Fruit fly (Drosophila melanogaster) whole organism, embryonic: Measurements from ENCODE around the gene LysRS.

Experiments
- Antp ChIP-seq: fragments of 200-800 bp; sonication (Bioruptor generic); optimal IDR thresholded peaks from 3 replicates; lab custom pipeline; 2016; ENCODE audit warnings: missing biosample characterization, missing genetic modification characterization
- BtbVII ChIP-seq: fragments of 200-800 bp; sonication (Bioruptor generic); optimal IDR thresholded peaks from 3 replicates; lab custom pipeline; 2017; ENCODE audit warnings: missing biosample characterization, mild to moderate bottlenecking, missing genetic modification characterization
- CG10267 ChIP-seq: fragments of 200-800 bp; sonication (Bioruptor generic); optimal IDR thresholded peaks from 2 replicates; lab custom pipeline; 2018; ENCODE audit warnings: missing biosample characterization, mild to moderate bottlenecking, missing genetic modification characterization, moderate library complexity
- CG10274 ChIP-seq: fragments of 200-800 bp; sonication (Bioruptor generic); optimal IDR thresholded peaks from 3 replicates; lab custom pipeline; 2017; ENCODE audit warnings: missing biosample characterization, mild to moderate bottlenecking, missing genetic modification characterization
- CG11247 ChIP-seq: fragments of 200-800 bp; sonication (Bioruptor generic); IDR thresholded peaks from 2 replicates; pipeline ENCODE4 v1.3.6; 2022; ENCODE audit warnings: missing biosample characterization, missing genetic modification characterization
- CG11504 ChIP-seq: fragments of 200-800 bp; sonication (Bioruptor generic); optimal IDR thresholded peaks from 3 replicates; lab custom pipeline; 2019; ENCODE audit warnings: missing biosample characterization, mild to moderate bottlenecking, missing genetic modification characterization, moderate library complexity
- CG11696 ChIP-seq: fragments of 200-800 bp; sonication (Bioruptor generic); IDR thresholded peaks from 2 replicates; pipeline ENCODE4 v1.3.6; 2022; ENCODE audit warnings: missing biosample characterization, missing genetic modification characterization
- CG12155 ChIP-seq: fragments of 200-800 bp; sonication (Bioruptor generic); optimal IDR thresholded peaks from 3 replicates; lab custom pipeline; 2016; ENCODE audit warnings: missing biosample characterization, missing genetic modification characterization
- CG12299 ChIP-seq: fragments of 200-800 bp; sonication (Bioruptor generic); optimal IDR thresholded peaks from 2 replicates; lab custom pipeline; 2018; ENCODE audit warnings: missing biosample characterization, mild to moderate bottlenecking, missing genetic modification characterization
- CG12942 ChIP-seq: fragments of 200-800 bp; sonication (Bioruptor generic); optimal IDR thresholded peaks from 3 replicates; lab custom pipeline; 2016; ENCODE audit warnings: missing biosample characterization, missing genetic modification characterization
- CG13296 ChIP-seq: fragments of 200-800 bp; sonication (Bioruptor generic); optimal IDR thresholded peaks from 3 replicates; lab custom pipeline; 2018; ENCODE audit warnings: missing biosample characterization, mild to moderate bottlenecking, missing genetic modification characterization
- CG16815 ChIP-seq: fragments of 200-800 bp; sonication (Bioruptor generic); optimal IDR thresholded peaks from 3 replicates; lab custom pipeline; 2017; ENCODE audit warnings: missing biosample characterization, mild to moderate bottlenecking, missing genetic modification characterization
- CG17186 ChIP-seq: fragments of 200-800 bp; sonication (Bioruptor generic); optimal IDR thresholded peaks from 3 replicates; lab custom pipeline; 2017; ENCODE audit warnings: missing biosample characterization, missing genetic modification reagents, missing genetic modification characterization
- CG17361 ChIP-seq: fragments of 200-800 bp; sonication (Bioruptor generic); IDR thresholded peaks from 3 replicates; pipeline ENCODE4 v1.3.6; 2022; ENCODE audit warnings: missing biosample characterization, missing genetic modification characterization
- CG18262 ChIP-seq: fragments of 200-800 bp; optimal IDR thresholded peaks from 3 replicates; lab custom pipeline; 2019; ENCODE audit warnings: missing biosample characterization, mild to moderate bottlenecking, missing genetic modification characterization, moderate library complexity
- CG2116 ChIP-seq: fragments of 200-800 bp; sonication (Bioruptor generic); optimal IDR thresholded peaks from 3 replicates; lab custom pipeline; 2018; ENCODE audit warnings: missing biosample characterization, mild to moderate bottlenecking, missing genetic modification characterization
- CG2120 ChIP-seq: fragments of 200-800 bp; sonication (Bioruptor generic); optimal IDR thresholded peaks from 3 replicates; lab custom pipeline; 2016; ENCODE audit warnings: missing biosample characterization, missing genetic modification characterization
- CG31365 ChIP-seq: fragments of 200-800 bp; sonication (Bioruptor generic); optimal IDR thresholded peaks from 2 replicates; lab custom pipeline; 2018; ENCODE audit warnings: missing biosample characterization, mild to moderate bottlenecking, missing genetic modification characterization
- CG4424 ChIP-seq: fragments of 200-800 bp; sonication (Bioruptor generic); optimal IDR thresholded peaks from 3 replicates; lab custom pipeline; 2016; ENCODE audit warnings: missing biosample characterization, missing genetic modification characterization
- CG7372 ChIP-seq: fragments of 200-800 bp; sonication (Bioruptor generic); IDR thresholded peaks from 2 replicates; pipeline ENCODE4 v1.3.6; 2022; ENCODE audit warnings: missing biosample characterization, missing genetic modification characterization
- CG7745 ChIP-seq: fragments of 200-800 bp; sonication (Bioruptor generic); optimal IDR thresholded peaks from 2 replicates; lab custom pipeline; 2018; ENCODE audit warnings: missing biosample characterization, mild to moderate bottlenecking, missing genetic modification characterization, moderate library complexity
- CG8388 ChIP-seq: fragments of 200-800 bp; sonication (Bioruptor generic); optimal IDR thresholded peaks from 2 replicates; lab custom pipeline; 2019; ENCODE audit warnings: missing biosample characterization, mild to moderate bottlenecking, missing genetic modification characterization, moderate library complexity
- Doc3 ChIP-seq: fragments of 200-800 bp; sonication (Bioruptor generic); IDR thresholded peaks from 3 replicates; pipeline ENCODE4 v1.3.6; 2022; ENCODE audit warnings: missing biosample characterization, missing genetic modification characterization; ENCODE audit not compliant: partially characterized antibody
- Hey ChIP-seq: fragments of 200-800 bp; sonication (Bioruptor generic); optimal IDR thresholded peaks from 3 replicates; lab custom pipeline; 2018; ENCODE audit warnings: missing biosample characterization, mild to moderate bottlenecking, missing genetic modification characterization
- NFAT ChIP-seq: fragments of 200-800 bp; sonication (Bioruptor generic); IDR thresholded peaks from 2 replicates; pipeline ENCODE4 v1.3.6; 2022; ENCODE audit warnings: missing biosample characterization, missing genetic modification characterization
- Ssrp ChIP-seq: fragments of 200-800 bp; sonication (Bioruptor generic); optimal IDR thresholded peaks from 2 replicates; lab custom pipeline; 2018; ENCODE audit warnings: missing biosample characterization, mild to moderate bottlenecking, missing genetic modification characterization, moderate library complexity
- TFAM ChIP-seq: fragments of 200-800 bp; sonication (Bioruptor generic); optimal IDR thresholded peaks from 2 replicates; lab custom pipeline; 2017; ENCODE audit warnings: missing biosample characterization, missing genetic modification characterization, inconsistent platforms
- Vsx1 ChIP-seq: fragments of 200-800 bp; sonication (Bioruptor generic); optimal IDR thresholded peaks from 2 replicates; lab custom pipeline; 2017; ENCODE audit warnings: missing biosample characterization, mild to moderate bottlenecking, missing genetic modification characterization, missing genetic modification reagents
- Xbp1 ChIP-seq: fragments of 200-800 bp; sonication (Bioruptor generic); optimal IDR thresholded peaks from 3 replicates; lab custom pipeline; 2016; ENCODE audit warnings: missing biosample characterization, mild to moderate bottlenecking, missing genetic modification characterization
- ash1 ChIP-seq: fragments of 200-800 bp; sonication (Bioruptor generic); optimal IDR thresholded peaks from 2 replicates; lab custom pipeline; 2018; ENCODE audit warnings: missing biosample characterization, mild to moderate bottlenecking, missing genetic modification characterization
- cato ChIP-seq: fragments of 200-800 bp; sonication (Bioruptor generic); optimal IDR thresholded peaks from 2 replicates; lab custom pipeline; 2016; ENCODE audit warnings: missing biosample characterization, missing genetic modification characterization, borderline replicate concordance
- cg ChIP-seq: fragments of 200-800 bp; sonication (Bioruptor generic); optimal IDR thresholded peaks from 3 replicates; lab custom pipeline; 2019; ENCODE audit warnings: missing biosample characterization, mild to moderate bottlenecking, missing genetic modification characterization, moderate library complexity
- croc ChIP-seq: fragments of 200-800 bp; sonication (Bioruptor generic); conservative IDR thresholded peaks from 3 replicates; pipeline ENCODE4 v1.3.6; 2022; ENCODE audit warnings: missing biosample characterization, missing genetic modification characterization
- dysf ChIP-seq: fragments of 200-800 bp; sonication (Bioruptor generic); IDR thresholded peaks from 3 replicates; pipeline ENCODE4 v1.3.6; 2022; ENCODE audit warnings: missing biosample characterization, missing genetic modification characterization
- eve ChIP-seq, 2 experiments: fragments of >200 bp; optimal IDR thresholded peaks; 2 replicates each; lab custom pipeline; 2017; ENCODE audit warnings: missing biosample characterization in 2 of 2, missing genetic modification characterization in 2 of 2
- gcm2 ChIP-seq: fragments of 200-800 bp; sonication (Bioruptor generic); optimal IDR thresholded peaks from 2 replicates; lab custom pipeline; 2016; ENCODE audit warnings: missing biosample characterization, missing genetic modification characterization
- gro ChIP-seq: fragments of 200-800 bp; sonication (Bioruptor generic); optimal IDR thresholded peaks from 2 replicates; lab custom pipeline; 2016; ENCODE audit warnings: missing biosample characterization, missing genetic modification characterization
- h ChIP-seq: fragments of >200 bp; optimal IDR thresholded peaks from 2 replicates; lab custom pipeline; 2017
- hbn ChIP-seq: fragments of 200-800 bp; sonication (Bioruptor generic); IDR thresholded peaks from 2 replicates; pipeline ENCODE4 v1.3.6; 2022; ENCODE audit warnings: missing biosample characterization, missing genetic modification characterization; ENCODE audit not compliant: partially characterized antibody
- ken ChIP-seq: fragments of 200-800 bp; sonication (Bioruptor generic); IDR thresholded peaks from 3 replicates; pipeline ENCODE4 v1.3.6; 2022; ENCODE audit warnings: missing biosample characterization, missing genetic modification characterization
- knrl ChIP-seq: fragments of 200-800 bp; sonication (Bioruptor generic); IDR thresholded peaks from 3 replicates; pipeline ENCODE4 v1.3.6; 2022; ENCODE audit warnings: missing biosample characterization, missing genetic modification characterization; ENCODE audit not compliant: partially characterized antibody
- mam ChIP-seq: fragments of 200-800 bp; sonication (Bioruptor generic); optimal IDR thresholded peaks from 3 replicates; lab custom pipeline; 2016; ENCODE audit warnings: missing biosample characterization, missing genetic modification characterization
- otp ChIP-seq: fragments of 200-800 bp; sonication (Bioruptor generic); IDR thresholded peaks from 3 replicates; pipeline ENCODE4, ENCODE4 v1.3.6; 2022; ENCODE audit warnings: missing biosample characterization, missing genetic modification characterization
- phol ChIP-seq: fragments of 200-800 bp; sonication (Bioruptor generic); optimal IDR thresholded peaks from 3 replicates; lab custom pipeline; 2018; ENCODE audit warnings: missing biosample characterization, mild to moderate bottlenecking, missing genetic modification characterization, moderate library complexity
- pum ChIP-seq: fragments of 200-800 bp; sonication (Bioruptor generic); optimal IDR thresholded peaks from 2 replicates; lab custom pipeline; 2016; ENCODE audit warnings: missing biosample characterization, missing genetic modification characterization
- ranshi ChIP-seq: fragments of 200-800 bp; sonication (Bioruptor generic); IDR thresholded peaks from 2 replicates; pipeline ENCODE4 v1.3.6; 2022; ENCODE audit warnings: missing biosample characterization, missing genetic modification characterization
- slbo ChIP-seq: fragments of 200-800 bp; sonication (Bioruptor generic); IDR thresholded peaks from 2 replicates; pipeline ENCODE4 v1.3.6; 2022; ENCODE audit warnings: missing biosample characterization, missing genetic modification characterization
- slou ChIP-seq: fragments of 200-800 bp; sonication (Bioruptor generic); optimal IDR thresholded peaks from 3 replicates; lab custom pipeline; 2016; ENCODE audit warnings: missing biosample characterization, missing genetic modification characterization
- so ChIP-seq: fragments of 200-800 bp; sonication (Bioruptor generic); IDR thresholded peaks from 3 replicates; pipeline ENCODE4 v1.3.6; 2022; ENCODE audit warnings: missing biosample characterization, missing genetic modification characterization
- vfl ChIP-seq: fragments of 200-800 bp; sonication (Bioruptor generic); optimal IDR thresholded peaks from 2 replicates; lab custom pipeline; 2016; ENCODE audit warnings: missing biosample characterization, missing genetic modification characterization
- vvl ChIP-seq: fragments of 200-800 bp; sonication (Bioruptor generic); IDR thresholded peaks from 2 replicates; pipeline ENCODE4 v1.3.6; 2022; ENCODE audit warnings: missing biosample characterization, missing genetic modification characterization
- wor ChIP-seq: fragments of 200-800 bp; sonication (Bioruptor generic); IDR thresholded peaks from 2 replicates; pipeline ENCODE4 v1.3.6; 2022; ENCODE audit warnings: missing biosample characterization, missing genetic modification characterization

The LysRS gene

dm6 chrX:9595312-9595931 lies 13.3 kb downstream of the LysRS start (continued):
- TF ChIP-seq CG18262 (tag; lab: Kevin White, UChicago): no peak
- TF ChIP-seq mam (GFP tag; lab: Kevin White, UChicago): no peak
- no peak for TF ChIP-seq ash1 (GFP tag; lab: Kevin White, UChicago)
- TF ChIP-seq CG17361 (GFP tag; lab: Robert Waterston, UW): no peak
- no peak for TF ChIP-seq gcm2 (GFP tag; lab: Kevin White, UChicago)
- no peak for TF ChIP-seq TFAM (GFP tag; lab: Kevin White, UChicago)
- no peak for TF ChIP-seq CG12942 (GFP tag; lab: Kevin White, UChicago)
- no peak for TF ChIP-seq pum
- TF ChIP-seq CG2116 (GFP tag; lab: Kevin White, UChicago): no peak
- TF ChIP-seq CG7372 (GFP tag; lab: Robert Waterston, UW): no peak
- no peak for TF ChIP-seq CG12155
- no peak for TF ChIP-seq hbn
- no peak for TF ChIP-seq CG12299 (tag; lab: Kevin White, UChicago)
- TF ChIP-seq Xbp1: no peak
- TF ChIP-seq eve (GFP tag; optimal IDR thresholded peaks at IDR 0.05; lab: Kevin White, UChicago): no peak
- TF ChIP-seq Antp (GFP tag; lab: Kevin White, UChicago): no peak
- TF ChIP-seq croc: no peak
- peak; percentile 36; the same call in 1 of the 2 replicates for TF ChIP-seq slbo
- no peak for TF ChIP-seq dysf (GFP tag; lab: Robert Waterston, UW)
- no peak for TF ChIP-seq CG7745
- TF ChIP-seq Ssrp: no peak
- TF ChIP-seq vvl (GFP tag; lab: Robert Waterston, UW): no peak
- TF ChIP-seq vfl: no peak
- no peak for TF ChIP-seq cg (GFP tag; lab: Kevin White, UChicago)
- no peak for TF ChIP-seq CG16815 (GFP tag; lab: Kevin White, UChicago)
- TF ChIP-seq h (lab: Kevin White, UChicago): no peak
- peak; percentile 6 for TF ChIP-seq CG11504
- TF ChIP-seq wor (GFP tag; lab: Robert Waterston, UW): no peak
- no peak for TF ChIP-seq gro
- no peak for TF ChIP-seq ranshi
- no peak for TF ChIP-seq NFAT
- no peak for TF ChIP-seq CG11247 (GFP tag; lab: Robert Waterston, UW)
- TF ChIP-seq ken (GFP tag; lab: Robert Waterston, UW): no peak
- no peak for TF ChIP-seq so
- TF ChIP-seq knrl (GFP tag; lab: Robert Waterston, UW): no peak
- no peak for TF ChIP-seq CG17186 (GFP tag; lab: Kevin White, UChicago)
- TF ChIP-seq phol: no peak
- no peak for TF ChIP-seq Doc3 (GFP tag; lab: Robert Waterston, UW)
- no peak for TF ChIP-seq CG8388 (GFP tag; lab: Kevin White, UChicago)
- no peak for TF ChIP-seq CG10267 (tag; lab: Kevin White, UChicago)
- TF ChIP-seq CG10274: peak; percentile 83
- no peak for TF ChIP-seq CG11696 (GFP tag; lab: Robert Waterston, UW)
- no peak for TF ChIP-seq Vsx1 (GFP tag; lab: Kevin White, UChicago)
- TF ChIP-seq cato (GFP tag; lab: Kevin White, UChicago): no peak
- TF ChIP-seq CG31365 (tag; lab: Kevin White, UChicago): no peak
- no peak for TF ChIP-seq Hey (tag; lab: Kevin White, UChicago)
- no peak for TF ChIP-seq otp
- no peak for TF ChIP-seq CG4424 (GFP tag; lab: Kevin White, UChicago)
- no peak for TF ChIP-seq CG2120 (GFP tag; lab: Kevin White, UChicago)
- no peak for TF ChIP-seq CG13296 (GFP tag; lab: Kevin White, UChicago)
- TF ChIP-seq slou: no peak
- no peak for TF ChIP-seq BtbVII (GFP tag; lab: Kevin White, UChicago)
